Worm (Caenorhabditis elegans): ENCODE measurements around the gene kmo-1.

kmo-1 gene

ce11 chrV:12086934-12087333, 16.6 kb upstream of the kmo-1 start, which contains the start of gene gana-1:
Gene gana-1, plus strand, starts transcription at chrV:12087234.
- TF ChIP-seq ces-1 (GFP tag; optimal IDR thresholded peaks at IDR 0.05) (no peak), ceh-43 (GFP tag; optimal IDR thresholded peaks at IDR 0.05) (no peak), zip-8 (tag; optimal IDR thresholded peaks at IDR 0.05) (no peak), unc-39 (tag; optimal IDR thresholded peaks at IDR 0.05) (no peak), mab-5 (tag; optimal IDR thresholded peaks at IDR 0.05) (no peak), hlh-1 (tag; optimal IDR thresholded peaks at IDR 0.05) (no peak), bed-3 (GFP tag; optimal IDR thresholded peaks at IDR 0.05) (no peak), tbx-8 (GFP tag; optimal IDR thresholded peaks at IDR 0.05) (no peak), ztf-11 (tag; optimal IDR thresholded peaks at IDR 0.05) (no peak), ham-2 (GFP tag; optimal IDR thresholded peaks at IDR 0.05) (no peak), sem-2 (GFP tag; optimal IDR thresholded peaks at IDR 0.05) (no peak), ceh-39 (tag; optimal IDR thresholded peaks at IDR 0.05) (no peak), sptf-1 (tag; optimal IDR thresholded peaks at IDR 0.05) (no peak), nhr-12 (tag; optimal IDR thresholded peaks at IDR 0.05) (no peak), drap-1 (GFP tag; optimal IDR thresholded peaks at IDR 0.05) (no peak), lin-13 (tag; optimal IDR thresholded peaks at IDR 0.05) (no peak), pha-4 (tag; optimal IDR thresholded peaks at IDR 0.05) (no peak), mep-1 (tag; optimal IDR thresholded peaks at IDR 0.05) (no peak), M03D4.4 (tag; optimal IDR thresholded peaks at IDR 0.05) (no peak), blmp-1 (tag; optimal IDR thresholded peaks at IDR 0.05) (no peak)

DNA sequence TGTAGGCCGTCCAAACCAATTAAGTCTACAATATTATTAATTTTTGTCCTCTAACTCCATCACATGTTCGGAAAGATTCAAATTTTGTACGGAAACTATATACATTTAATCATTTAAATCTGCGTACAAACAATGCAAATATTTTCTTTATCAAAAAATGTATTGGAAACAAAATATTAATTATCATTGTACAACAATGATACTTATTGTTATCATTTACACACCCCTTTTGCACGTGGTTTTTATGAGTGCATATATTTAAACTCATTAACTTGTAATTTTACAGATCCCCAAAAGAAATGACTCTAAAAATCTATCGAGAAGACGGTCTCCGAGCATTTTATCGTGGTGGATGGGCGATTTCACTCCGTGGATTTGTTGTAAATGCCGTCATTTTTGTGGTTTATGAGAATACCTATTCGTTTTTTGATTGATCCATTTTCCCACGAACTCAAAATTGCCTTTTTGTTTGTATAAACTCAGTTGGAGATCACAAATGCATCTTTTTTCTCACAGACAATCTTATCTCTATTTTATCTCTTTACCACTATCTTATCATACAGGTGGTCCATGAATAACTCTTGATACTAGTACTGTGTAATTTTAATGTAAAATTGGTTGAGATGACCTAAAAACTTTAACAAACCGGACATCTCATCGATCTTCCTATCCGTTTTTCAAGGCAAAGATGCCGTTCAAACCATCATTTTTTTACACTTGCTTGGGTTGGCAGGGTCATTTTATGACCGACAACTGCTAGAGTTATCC, 15.7 kb upstream of the kmo-1 start:
- TF ChIP-seq hlh-1 (tag; optimal IDR thresholded peaks at IDR 0.05) (peak; percentile 67), M03D4.4 (tag; optimal IDR thresholded peaks at IDR 0.05) (no peak)

DNA sequence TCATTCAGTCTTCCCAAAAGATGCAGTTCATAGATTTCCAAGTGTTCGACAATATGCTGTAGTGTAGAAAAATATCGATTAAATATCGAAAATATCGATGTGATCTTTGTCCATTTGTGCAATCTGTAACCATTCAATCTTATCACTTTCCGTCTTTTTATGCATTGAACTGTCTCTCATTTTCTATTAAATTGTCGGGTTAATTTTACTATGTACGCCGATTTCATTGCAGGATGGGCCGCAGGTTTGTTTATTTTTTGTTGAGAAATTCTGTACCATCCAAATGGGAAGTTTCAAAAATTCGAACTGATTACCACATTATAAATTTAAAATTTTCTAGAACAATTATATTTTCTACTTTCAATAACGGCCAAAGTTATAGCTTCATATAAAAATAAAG, 13.9 kb upstream of the kmo-1 start, which contains the start of gene R07B7.8:
Gene R07B7.8, minus strand, starts transcription at position 101 of the 400 bp plus-strand sequence.
- TF ChIP-seq sptf-1 (tag; optimal IDR thresholded peaks at IDR 0.05), result no peak
- no peak for TF ChIP-seq nhr-12 (tag; optimal IDR thresholded peaks at IDR 0.05)
- TF ChIP-seq mab-5 (tag; optimal IDR thresholded peaks at IDR 0.05), result no peak
- TF ChIP-seq lin-32 (GFP tag; optimal IDR thresholded peaks at IDR 0.05), result no peak
- no peak for TF ChIP-seq nhr-2 (tag; optimal IDR thresholded peaks at IDR 0.05)
- TF ChIP-seq ham-2 (GFP tag; optimal IDR thresholded peaks at IDR 0.05), result no peak
- no peak for TF ChIP-seq ceh-83 (GFP tag; optimal IDR thresholded peaks at IDR 0.05)
- TF ChIP-seq ceh-39 (tag; optimal IDR thresholded peaks at IDR 0.05), result no peak
- no peak for TF ChIP-seq blmp-1 (tag; optimal IDR thresholded peaks at IDR 0.05)
- TF ChIP-seq sem-2 (GFP tag; optimal IDR thresholded peaks at IDR 0.05), result no peak
- no peak for TF ChIP-seq ces-1 (GFP tag; optimal IDR thresholded peaks at IDR 0.05)
- TF ChIP-seq cnd-1 (tag; optimal IDR thresholded peaks at IDR 0.05), result no peak
- TF ChIP-seq pha-4 (tag; optimal IDR thresholded peaks at IDR 0.05), result no peak
- TF ChIP-seq snpc-4 (tag; optimal IDR thresholded peaks at IDR 0.05), result no peak
- no peak for TF ChIP-seq ceh-43 (GFP tag; optimal IDR thresholded peaks at IDR 0.05)
- TF ChIP-seq nhr-237 (tag; optimal IDR thresholded peaks at IDR 0.05), result no peak
- no peak for TF ChIP-seq elt-3 (tag; optimal IDR thresholded peaks at IDR 0.05)

DNA sequence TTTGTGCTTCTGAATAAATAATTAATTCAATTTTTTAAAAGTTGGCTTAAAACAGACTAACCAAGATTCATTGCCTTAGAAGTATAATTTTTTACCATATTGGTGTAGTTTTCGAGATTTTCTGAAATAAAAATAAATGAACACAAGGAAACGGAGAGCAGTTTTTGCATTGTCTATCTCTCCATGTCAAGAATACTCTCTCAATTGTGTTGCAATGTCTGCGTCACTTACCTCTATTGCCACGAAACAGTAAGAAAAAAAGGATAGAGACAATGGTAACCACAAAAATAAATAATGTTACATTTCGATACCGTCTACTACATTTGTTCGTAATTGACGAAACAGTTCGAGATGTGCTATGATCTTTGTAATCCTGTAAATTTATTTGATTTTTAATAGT, 12.6 kb upstream of the kmo-1 start, which contains the start of gene R07B7.10:
Gene R07B7.10, plus strand, starts transcription at position 285 of the 400 bp plus-strand sequence.
- TF ChIP-seq ztf-11 (tag; optimal IDR thresholded peaks at IDR 0.05), result no peak

DNA sequence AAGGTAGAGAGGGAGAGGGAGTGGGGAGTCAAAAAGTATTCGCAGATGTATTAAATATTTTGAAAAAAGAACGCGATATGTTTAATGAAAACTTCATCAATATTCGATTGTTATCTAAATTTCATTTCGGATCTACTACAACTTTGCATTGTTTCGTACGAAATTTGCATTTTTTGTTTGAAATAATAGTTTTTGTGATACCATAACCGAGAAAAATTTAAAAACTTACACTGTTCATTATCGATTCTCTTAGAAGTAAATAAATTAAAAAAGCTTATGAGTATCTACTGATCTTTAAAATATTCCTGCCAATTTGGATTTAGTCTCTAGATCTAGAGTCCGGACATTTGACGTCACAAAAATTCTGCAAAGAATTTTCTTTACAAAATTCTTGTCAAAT, 10.0 kb upstream of the kmo-1 start, which contains the start of gene R07B7.9:
Gene R07B7.9, minus strand, starts transcription at position 101 of the 400 bp plus-strand sequence.
- TF ChIP-seq unc-120 (tag; optimal IDR thresholded peaks at IDR 0.05; ENCODE audit: poor library complexity, severe bottlenecking) (no peak), hlh-1 (tag; optimal IDR thresholded peaks at IDR 0.05) (no peak), sptf-1 (tag; optimal IDR thresholded peaks at IDR 0.05) (no peak), sem-2 (GFP tag; optimal IDR thresholded peaks at IDR 0.05) (no peak), blmp-1 (tag; optimal IDR thresholded peaks at IDR 0.05) (no peak), zip-8 (tag; optimal IDR thresholded peaks at IDR 0.05) (no peak), nhr-2 (tag; optimal IDR thresholded peaks at IDR 0.05) (no peak), mep-1 (tag; optimal IDR thresholded peaks at IDR 0.05) (no peak), lsy-2 (tag; optimal IDR thresholded peaks at IDR 0.05) (no peak), M03D4.4 (tag; optimal IDR thresholded peaks at IDR 0.05) (no peak), tbx-8 (GFP tag; optimal IDR thresholded peaks at IDR 0.05) (no peak), ceh-39 (tag; optimal IDR thresholded peaks at IDR 0.05) (no peak), ham-2 (GFP tag; optimal IDR thresholded peaks at IDR 0.05) (no peak), elt-3 (tag; optimal IDR thresholded peaks at IDR 0.05) (no peak), lin-13 (tag; optimal IDR thresholded peaks at IDR 0.05) (no peak), ceh-43 (GFP tag; optimal IDR thresholded peaks at IDR 0.05) (no peak), flh-1 (GFP tag; optimal IDR thresholded peaks at IDR 0.05) (no peak), ceh-83 (GFP tag; optimal IDR thresholded peaks at IDR 0.05) (no peak), pha-4 (tag; optimal IDR thresholded peaks at IDR 0.05) (no peak), unc-62 (GFP tag; optimal IDR thresholded peaks at IDR 0.05) (no peak)

Data from whole organism, mixed stage, embryonic.